Fruit fly (Drosophila melanogaster): ENCODE results near the gene Rheb.
A peak's percentile ranks its signal among the peaks of the same experiment; 100 is the strongest.

Gene Rheb

dm6 chr3R:5601044-5601523, 32.4 kb downstream of the Rheb start, which contains the start of the genes kra and SecS (continued):
- TF ChIP-seq CG10321 (GFP tag; IDR thresholded peaks at IDR 0.05) (no peak), ac (GFP tag; optimal IDR thresholded peaks at IDR 0.05) (no peak), Dbx (GFP tag; IDR thresholded peaks at IDR 0.05) (no peak), CG1792 (GFP tag; optimal IDR thresholded peaks at IDR 0.05) (peak; percentile 38), Antp (GFP tag; optimal IDR thresholded peaks at IDR 0.05) (peak; percentile 35), Bteb2 (GFP tag; optimal IDR thresholded peaks at IDR 0.05) (peak; percentile 29), CG12071 (GFP tag; optimal IDR thresholded peaks at IDR 0.05) (peak; percentile 27), Lim3 (GFP tag; IDR thresholded peaks at IDR 0.05) (no peak), NFAT (GFP tag; IDR thresholded peaks at IDR 0.05) (no peak), Hr39 (optimal IDR thresholded peaks at IDR 0.05) (no peak), CkIIα-i1 (GFP tag; IDR thresholded peaks at IDR 0.05) (no peak), lola (GFP tag; optimal IDR thresholded peaks at IDR 0.05) (peak in 1 of 3 experiments; percentile 57), wdn (GFP tag; IDR thresholded peaks at IDR 0.05) (no peak), ham (GFP tag; IDR thresholded peaks at IDR 0.05) (no peak), luna (GFP tag; optimal IDR thresholded peaks at IDR 0.05) (no peak), CG18011 (GFP tag; optimal IDR thresholded peaks at IDR 0.05) (peak; percentile 56), Drgx (GFP tag; IDR thresholded peaks at IDR 0.05) (no peak), amos (GFP tag; IDR thresholded peaks at IDR 0.05; ENCODE audit: partially characterized antibody) (no peak), CG17361 (GFP tag; IDR thresholded peaks at IDR 0.05) (no peak), C15 (GFP tag; IDR thresholded peaks at IDR 0.05) (no peak), Doc2 (GFP tag; IDR thresholded peaks at IDR 0.05) (no peak), repo (GFP tag; optimal IDR thresholded peaks at IDR 0.05) (no peak), CG10274 (GFP tag; optimal IDR thresholded peaks at IDR 0.05) (no peak), zfh2 (GFP tag; optimal IDR thresholded peaks at IDR 0.05) (peak; percentile 46), row (GFP tag; IDR thresholded peaks at IDR 0.05) (no peak), CG14965 (GFP tag; optimal IDR thresholded peaks at IDR 0.05; ENCODE audit: borderline replicate concordance) (no peak), CG18764 (GFP tag; optimal IDR thresholded peaks at IDR 0.05) (peak; percentile 27), CG4282 (GFP tag; optimal IDR thresholded peaks at IDR 0.05) (no peak), gsb-n (tag; optimal IDR thresholded peaks at IDR 0.05) (no peak), HmgZ (tag; optimal IDR thresholded peaks at IDR 0.05) (peak; percentile 63), maf-S (GFP tag; optimal IDR thresholded peaks at IDR 0.05) (peak; percentile 66), wek (GFP tag; optimal IDR thresholded peaks at IDR 0.05) (no peak), CG1603 (tag; optimal IDR thresholded peaks at IDR 0.05) (peak; percentile 86), CG16815 (GFP tag; optimal IDR thresholded peaks at IDR 0.05) (peak; percentile 23), sim (GFP tag; IDR thresholded peaks at IDR 0.05) (no peak), CG14860 (GFP tag; IDR thresholded peaks at IDR 0.05; ENCODE audit: partially characterized antibody) (no peak), jing (GFP tag; optimal IDR thresholded peaks at IDR 0.05) (no peak), HLH54F (GFP tag; optimal IDR thresholded peaks at IDR 0.05) (peak; percentile 53), CG13624 (GFP tag; optimal IDR thresholded peaks at IDR 0.05) (peak; percentile 32), CG42726 (GFP tag; IDR thresholded peaks at IDR 0.05; ENCODE audit: partially characterized antibody) (no peak), CG4360 (GFP tag; IDR thresholded peaks at IDR 0.05) (no peak), Dip3 (GFP tag; optimal IDR thresholded peaks at IDR 0.05) (peak; percentile 48), E2f2 (GFP tag; IDR thresholded peaks at IDR 0.05) (no peak), shn (GFP tag; optimal IDR thresholded peaks at IDR 0.05) (peak; percentile 49), Hey (tag; optimal IDR thresholded peaks at IDR 0.05) (no peak), NK7.1 (GFP tag; optimal IDR thresholded peaks at IDR 0.05) (no peak), CG15073 (GFP tag; optimal IDR thresholded peaks at IDR 0.05) (no peak), Abd-B (GFP tag; optimal IDR thresholded peaks at IDR 0.05) (no peak), Awh (GFP tag; IDR thresholded peaks at IDR 0.05) (no peak), CTCF (GFP tag; optimal IDR thresholded peaks at IDR 0.05) (peak; percentile 60), ssp (GFP tag; IDR thresholded peaks at IDR 0.05) (no peak), CG1233 (GFP tag; optimal IDR thresholded peaks at IDR 0.05) (peak; percentile 36), CG33213 (GFP tag; optimal IDR thresholded peaks at IDR 0.05) (peak; percentile 65)
